Worm (Caenorhabditis elegans): Measurements from ENCODE around the gene shpk-1.
A peak's percentile ranks its signal among the peaks of the same experiment; 100 is the strongest.

Gene shpk-1

ce11 chrIII:13614751-13615150 lies 6.9 kb downstream of the shpk-1 start:
- TF ChIP-seq egrh-3 (GFP tag; IDR thresholded peaks at IDR 0.05) = peak; percentile 58; the same call in 1 of the 2 replicates
- 0 out of 2 replicates have a peak, but pooled peaks have one; percentile 11 for TF ChIP-seq mcd-1 (GFP tag; IDR thresholded peaks at IDR 0.05)
- peak; percentile 48; the same call in 1 of the 2 replicates for TF ChIP-seq zfh-2 (GFP tag; conservative IDR thresholded peaks at IDR 0.05)
- TF ChIP-seq ztf-22 (GFP tag; optimal IDR thresholded peaks at IDR 0.05) = no peak

- TF ChIP-seq dox-1 (GFP tag; IDR thresholded peaks at IDR 0.05) = peak; percentile 36; the same call in 1 of the 2 replicates
- peak; percentile 82 for TF ChIP-seq egrh-3 (GFP tag; IDR thresholded peaks at IDR 0.05)
- no peak for TF ChIP-seq egl-18 (GFP tag; IDR thresholded peaks at IDR 0.05)
- TF ChIP-seq mcd-1 (GFP tag; IDR thresholded peaks at IDR 0.05) = 0 out of 2 replicates have a peak, but pooled peaks have one; percentile 19
- TF ChIP-seq fkh-3 (tag; optimal IDR thresholded peaks at IDR 0.05) = peak; percentile 43
- 0 out of 2 replicates have a peak, but pooled peaks have one; percentile 42 for TF ChIP-seq lin-26 (GFP tag; IDR thresholded peaks at IDR 0.05)
- peak; percentile 94 for TF ChIP-seq zfh-2 (GFP tag; conservative IDR thresholded peaks at IDR 0.05)
- no peak for TF ChIP-seq hrde-1 (tag; optimal IDR thresholded peaks at IDR 0.05; ENCODE audit: borderline replicate concordance)
- no peak for TF ChIP-seq hlh-12 (tag; optimal IDR thresholded peaks at IDR 0.05)
Observed at ce11 chrIII:13615530-13615929, 7.7 kb downstream of the shpk-1 start.

ce11 chrIII:13616793-13617192 lies 9.0 kb downstream of the shpk-1 start, which contains the start of gene T12D8.9:
Gene T12D8.9 (plus strand): TSS chrIII:13617104.
- no peak for TF ChIP-seq lin-26 (GFP tag; IDR thresholded peaks at IDR 0.05)
- no peak; the same call in 1 of the 2 replicates for TF ChIP-seq zfh-2 (GFP tag; conservative IDR thresholded peaks at IDR 0.05)

- TF ChIP-seq bed-2 (GFP tag; IDR thresholded peaks at IDR 0.05) = no peak
- TF ChIP-seq ekl-4 (GFP tag; IDR thresholded peaks at IDR 0.05) = no peak
- peak in 1 of 3 experiments; percentile 4 for TF ChIP-seq lin-35 (GFP tag; optimal IDR thresholded peaks at IDR 0.05)
- TF ChIP-seq pha-4 (tag; optimal IDR thresholded peaks at IDR 0.05) = no peak
- TF ChIP-seq nfyb-1 (GFP tag; IDR thresholded peaks at IDR 0.05) = 0 out of 2 replicates have a peak, but pooled peaks have one; percentile 23
Observed at ce11 chrIII:13621012-13621411, 13.2 kb downstream of the shpk-1 start.

- TF ChIP-seq F10E7.11 (tag; optimal IDR thresholded peaks at IDR 0.05) = no peak
- TF ChIP-seq F57C9.4 (tag; optimal IDR thresholded peaks at IDR 0.05) = no peak
- no peak for TF ChIP-seq ztf-22 (GFP tag; optimal IDR thresholded peaks at IDR 0.05)
- no peak for TF ChIP-seq mes-4 (tag; optimal IDR thresholded peaks at IDR 0.05)
- peak; percentile 45; the same call in 1 of the 2 replicates for TF ChIP-seq hsf-1 (GFP tag; IDR thresholded peaks at IDR 0.05)
- TF ChIP-seq egl-18 (GFP tag; IDR thresholded peaks at IDR 0.05) = no peak
- no peak for TF ChIP-seq ccch-3 (GFP tag; optimal IDR thresholded peaks at IDR 0.05)
- TF ChIP-seq F52B5.7 (tag; optimal IDR thresholded peaks at IDR 0.05) = no peak
- no peak for TF ChIP-seq lin-40 (tag; optimal IDR thresholded peaks at IDR 0.05)
- no peak for TF ChIP-seq hmg-20 (GFP tag; IDR thresholded peaks at IDR 0.05)
- no peak for TF ChIP-seq gei-17 (GFP tag; optimal IDR thresholded peaks at IDR 0.05)
- no peak for TF ChIP-seq snpc-4 (GFP tag; optimal IDR thresholded peaks at IDR 0.05)
- TF ChIP-seq snpc-4 (tag; optimal IDR thresholded peaks at IDR 0.05) = no peak
- 0 out of 2 replicates have a peak, but pooled peaks have one; percentile 30 for TF ChIP-seq madf-3 (GFP tag; IDR thresholded peaks at IDR 0.05)
- no peak for TF ChIP-seq rpc-1 (optimal IDR thresholded peaks at IDR 0.05)
- TF ChIP-seq rpc-1 (tag; optimal IDR thresholded peaks at IDR 0.05) = no peak
- TF ChIP-seq egrh-3 (GFP tag; IDR thresholded peaks at IDR 0.05) = peak; percentile 53; the same call in 1 of the 2 replicates
- peak; percentile 79 for TF ChIP-seq zfh-2 (GFP tag; conservative IDR thresholded peaks at IDR 0.05)
- TF ChIP-seq ztf-26 (tag; optimal IDR thresholded peaks at IDR 0.05) = no peak
- TF ChIP-seq D2030.7 (GFP tag; IDR thresholded peaks at IDR 0.05) = no peak
- no peak for TF ChIP-seq him-1 (tag; optimal IDR thresholded peaks at IDR 0.05)
- TF ChIP-seq lag-1 (GFP tag; IDR thresholded peaks at IDR 0.05) = no peak
- no peak for TF ChIP-seq C06A6.2 (GFP tag; conservative IDR thresholded peaks at IDR 0.05)
- TF ChIP-seq F57A8.1 (GFP tag; optimal IDR thresholded peaks at IDR 0.05) = peak; percentile 52
- TF ChIP-seq ztf-25 (GFP tag; IDR thresholded peaks at IDR 0.05) = no peak
- TF ChIP-seq lin-35 (GFP tag; optimal IDR thresholded peaks at IDR 0.05) = no peak
- TF ChIP-seq C17E4.6 (GFP tag; IDR thresholded peaks at IDR 0.05) = no peak
- TF ChIP-seq ceh-91 (GFP tag; IDR thresholded peaks at IDR 0.05) = no peak
- no peak for TF ChIP-seq ztf-6 (GFP tag; IDR thresholded peaks at IDR 0.05)
- no peak for TF ChIP-seq Y53F4B.3 (GFP tag; IDR thresholded peaks at IDR 0.05)
- TF ChIP-seq K11D2.4 (GFP tag; IDR thresholded peaks at IDR 0.05) = no peak
Observed at ce11 chrIII:13621717-13622116, 13.9 kb downstream of the shpk-1 start.

Data from whole organism, young adult.